Fruit fly (Drosophila melanogaster): ENCODE results near the gene fh.

- no peak for TF ChIP-seq tll (GFP tag; optimal IDR thresholded peaks at IDR 0.05)
- TF ChIP-seq pb (GFP tag; optimal IDR thresholded peaks at IDR 0.05): no peak
- no peak for TF ChIP-seq ewg (GFP tag; optimal IDR thresholded peaks at IDR 0.05)
- TF ChIP-seq CG12219 (GFP tag; optimal IDR thresholded peaks at IDR 0.05): no peak
- TF ChIP-seq CG8765 (GFP tag; IDR thresholded peaks at IDR 0.05): no peak
- no peak for TF ChIP-seq CG1792 (GFP tag; optimal IDR thresholded peaks at IDR 0.05)
- no peak for TF ChIP-seq Scr (GFP tag; IDR thresholded peaks at IDR 0.05; ENCODE audit: partially characterized antibody)
- TF ChIP-seq salm (tag; optimal IDR thresholded peaks at IDR 0.05): no peak
- TF ChIP-seq Oaz (GFP tag; IDR thresholded peaks at IDR 0.05): no peak
- TF ChIP-seq CG1024 (GFP tag; IDR thresholded peaks at IDR 0.05): no peak
- TF ChIP-seq klu (GFP tag; IDR thresholded peaks at IDR 0.05): no peak
- TF ChIP-seq tna (GFP tag; IDR thresholded peaks at IDR 0.05; ENCODE audit: partially characterized antibody): no peak
- no peak for TF ChIP-seq CG10274 (GFP tag; optimal IDR thresholded peaks at IDR 0.05)
These were observed 9.7 kb downstream of the fh start for dm6 chrX:9139138-9139537.
